Worm (Caenorhabditis elegans) whole organism, early embryonic: ENCODE results near the gene gpla-1.

ENCODE experiments used
- B0310.2 ChIP-seq: sonication (generic microtip); optimal IDR thresholded peaks from 2 replicates; lab custom pipeline; 2016; ENCODE audit warnings: mild to moderate bottlenecking, missing genetic modification characterization, missing compliant biosample characterization
- F13C5.2 ChIP-seq: sonication (generic microtip); optimal IDR thresholded peaks from 2 replicates; lab custom pipeline; 2017; ENCODE audit warnings: mild to moderate bottlenecking, missing genetic modification characterization, inconsistent platforms, missing compliant biosample characterization
- aly-1 ChIP-seq: sonication (generic microtip); optimal IDR thresholded peaks from 2 replicates; lab custom pipeline; 2016; ENCODE audit warnings: missing genetic modification characterization, missing compliant biosample characterization
- ama-1 ChIP-seq: fragments of 150-350 bp; optimal IDR thresholded peaks from 2 replicates; lab custom pipeline; 2014
- ceh-13 ChIP-seq: fragments of 200-800 bp; sonication (Bioruptor generic); optimal IDR thresholded peaks from 2 replicates; lab custom pipeline; 2018; ENCODE audit warnings: mild to moderate bottlenecking, missing genetic modification characterization, missing compliant biosample characterization
- ceh-36 ChIP-seq: sonication (generic microtip); optimal IDR thresholded peaks from 2 replicates; lab custom pipeline; 2016; ENCODE audit warnings: missing genetic modification characterization, inconsistent platforms, missing compliant biosample characterization
- ets-7 ChIP-seq: sonication (generic microtip); optimal IDR thresholded peaks from 2 replicates; lab custom pipeline; 2016; ENCODE audit warnings: missing genotype, missing genetic modification characterization, missing compliant biosample characterization
- flt-1 ChIP-seq: fragments of 200-800 bp; sonication (Bioruptor generic); IDR thresholded peaks from 2 replicates; pipeline ENCODE4 v1.3.6; 2022; ENCODE audit warnings: missing genetic modification characterization, missing compliant biosample characterization
- hmbx-1 ChIP-seq: sonication (generic microtip); optimal IDR thresholded peaks from 2 replicates; lab custom pipeline; 2016; ENCODE audit warnings: mild to moderate bottlenecking, missing genetic modification characterization, missing compliant biosample characterization
- hmg-4 ChIP-seq: fragments of 200-800 bp; sonication (Bioruptor generic); optimal IDR thresholded peaks from 2 replicates; lab custom pipeline; 2018; ENCODE audit warnings: mild to moderate bottlenecking, missing genetic modification characterization, missing compliant biosample characterization
- hnd-1 ChIP-seq: sonication (generic microtip); optimal IDR thresholded peaks from 2 replicates; lab custom pipeline; 2016; ENCODE audit warnings: missing genetic modification characterization, missing compliant biosample characterization
- pes-1 ChIP-seq: fragments of 200-800 bp; sonication (Bioruptor generic); IDR thresholded peaks from 2 replicates; pipeline ENCODE4 v1.3.6; 2022; ENCODE audit warnings: missing genetic modification reagents, missing genetic modification characterization, missing compliant biosample characterization
- scrt-1 ChIP-seq: fragments of 200-800 bp; sonication (Bioruptor generic); IDR thresholded peaks from 2 replicates; pipeline ENCODE4 v1.3.6; 2022; ENCODE audit warnings: missing genetic modification characterization, missing compliant biosample characterization
- sea-1 ChIP-seq: fragments of 200-800 bp; sonication (Bioruptor generic); conservative IDR thresholded peaks from 2 replicates; pipeline ENCODE4 v1.3.6; 2022; ENCODE audit warnings: missing genetic modification characterization, missing compliant biosample characterization
- tbx-11 ChIP-seq: fragments of 200-800 bp; sonication (Bioruptor generic); IDR thresholded peaks from 2 replicates; pipeline ENCODE4 v1.3.6; 2022; ENCODE audit warnings: missing genetic modification characterization, missing compliant biosample characterization
- tbx-37 ChIP-seq: fragments of 200-800 bp; sonication (Bioruptor generic); conservative IDR thresholded peaks from 2 replicates; pipeline ENCODE4 v1.3.6; 2022; ENCODE audit warnings: missing genetic modification reagents, missing genetic modification characterization, missing compliant biosample characterization
- tra-4 ChIP-seq: sonication (generic microtip); optimal IDR thresholded peaks from 2 replicates; lab custom pipeline; 2017; ENCODE audit warnings: missing genetic modification characterization, missing compliant biosample characterization

The gpla-1 gene

ce11 chrV:11952854-11953447, 15.3 kb upstream of the gpla-1 start:
- no peak for TF ChIP-seq tbx-37
- TF ChIP-seq aly-1 (tag; lab: Kevin White, UChicago): no peak
- TF ChIP-seq ama-1 (lab: Kevin White, UChicago): no peak
- TF ChIP-seq flt-1 (GFP tag; lab: Robert Waterston, UW): no peak
- no peak for TF ChIP-seq hmg-4 (GFP tag; lab: Kevin White, UChicago)
- TF ChIP-seq tbx-11 (GFP tag; lab: Robert Waterston, UW): no peak
- TF ChIP-seq ceh-13 (GFP tag; lab: Kevin White, UChicago): no peak
- no peak for TF ChIP-seq sea-1
- TF ChIP-seq B0310.2 (tag; lab: Kevin White, UChicago): no peak
- TF ChIP-seq hmbx-1: no peak
- TF ChIP-seq tra-4 (tag; lab: Kevin White, UChicago): no peak
- no peak for TF ChIP-seq pes-1 (GFP tag; lab: Robert Waterston, UW)
- no peak for TF ChIP-seq ets-7 (tag; lab: Kevin White, UChicago)
- no peak for TF ChIP-seq hnd-1
- TF ChIP-seq scrt-1 (GFP tag; lab: Robert Waterston, UW): no peak
- no peak for TF ChIP-seq F13C5.2 (tag; lab: Kevin White, UChicago)
- no peak for TF ChIP-seq ceh-36 (tag; lab: Kevin White, UChicago)

- TF ChIP-seq ets-7 (tag; lab: Kevin White, UChicago) (no peak), aly-1 (tag; lab: Kevin White, UChicago) (no peak), B0310.2 (tag; lab: Kevin White, UChicago) (no peak), tbx-11 (GFP tag; lab: Robert Waterston, UW) (no peak), ama-1 (lab: Kevin White, UChicago) (no peak), pes-1 (GFP tag; lab: Robert Waterston, UW) (no peak), sea-1 (no peak), ceh-36 (tag; lab: Kevin White, UChicago) (no peak), hnd-1 (no peak), tra-4 (tag; lab: Kevin White, UChicago) (no peak), flt-1 (GFP tag; lab: Robert Waterston, UW) (no peak), F13C5.2 (tag; lab: Kevin White, UChicago) (no peak), ceh-13 (GFP tag; lab: Kevin White, UChicago) (no peak)
These were observed 13.6 kb upstream of the gpla-1 start for ce11 chrV:11951227-11951626.

DNA sequence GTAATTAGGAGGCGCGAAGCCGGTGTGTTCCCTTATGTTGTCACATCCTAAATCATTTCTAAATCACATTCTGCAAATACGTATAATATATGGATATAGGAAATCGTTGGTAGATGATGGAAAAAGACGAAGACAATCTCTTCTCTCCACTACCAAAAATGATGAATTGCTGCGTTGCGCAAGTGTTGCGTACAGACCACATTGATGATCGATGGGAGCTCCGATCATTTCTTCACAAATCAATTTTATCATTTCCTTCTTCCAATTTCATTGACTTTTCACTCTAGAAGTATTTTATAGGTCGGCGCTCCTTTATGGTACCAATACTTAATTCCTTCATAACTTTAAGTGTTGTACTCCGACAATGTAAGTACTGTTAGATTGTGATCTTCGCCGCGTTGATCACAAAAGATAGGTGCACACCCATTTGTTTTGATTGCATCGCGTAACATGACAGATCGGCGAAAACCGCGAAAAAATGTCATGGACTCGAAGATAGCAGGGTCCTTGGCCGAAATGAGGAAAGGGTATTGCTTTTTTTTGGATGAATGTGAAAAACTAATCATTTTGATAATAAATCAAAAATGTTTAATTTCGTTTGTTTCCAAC, 12.0 kb upstream of the gpla-1 start:
- TF ChIP-seq flt-1 (GFP tag; lab: Robert Waterston, UW) (no peak), F13C5.2 (tag; lab: Kevin White, UChicago) (no peak), tra-4 (tag; lab: Kevin White, UChicago) (no peak), B0310.2 (tag; lab: Kevin White, UChicago) (no peak), ets-7 (tag; lab: Kevin White, UChicago) (no peak), tbx-11 (GFP tag; lab: Robert Waterston, UW) (no peak), hmg-4 (GFP tag; lab: Kevin White, UChicago) (no peak), tbx-37 (no peak), sea-1 (no peak), ceh-36 (tag; lab: Kevin White, UChicago) (no peak), ama-1 (lab: Kevin White, UChicago) (no peak), hnd-1 (no peak)

DNA sequence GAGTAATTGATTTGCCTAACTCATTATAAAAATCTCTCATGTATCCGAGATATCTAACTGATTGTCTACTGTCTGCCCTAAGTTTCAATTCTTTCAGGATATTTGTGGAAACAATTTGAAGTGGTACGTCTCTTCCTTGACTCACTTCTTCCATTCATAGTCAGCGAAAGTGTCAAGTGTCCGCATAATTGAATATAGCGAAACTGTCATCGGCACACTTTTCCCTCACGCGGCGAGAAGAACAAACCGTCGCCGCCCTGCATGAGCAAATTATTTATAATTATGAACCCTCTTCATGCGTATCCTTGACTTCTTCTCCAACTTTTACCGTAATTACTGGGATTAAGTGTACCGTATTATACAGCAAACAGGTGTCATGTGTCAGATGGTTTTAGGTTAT, 11.0 kb upstream of the gpla-1 start:
- no peak for TF ChIP-seq hmbx-1
- TF ChIP-seq ceh-36 (tag; lab: Kevin White, UChicago): no peak
- no peak for TF ChIP-seq tra-4 (tag; lab: Kevin White, UChicago)
- no peak for TF ChIP-seq ets-7 (tag; lab: Kevin White, UChicago)
- TF ChIP-seq hmg-4 (GFP tag; lab: Kevin White, UChicago): no peak
- TF ChIP-seq hnd-1: no peak
- TF ChIP-seq ama-1 (lab: Kevin White, UChicago): no peak
- no peak for TF ChIP-seq F13C5.2 (tag; lab: Kevin White, UChicago)
- no peak for TF ChIP-seq aly-1 (tag; lab: Kevin White, UChicago)
- TF ChIP-seq pes-1 (GFP tag; lab: Robert Waterston, UW): no peak
- no peak for TF ChIP-seq B0310.2 (tag; lab: Kevin White, UChicago)
- TF ChIP-seq flt-1 (GFP tag; lab: Robert Waterston, UW): no peak
- TF ChIP-seq ceh-13 (GFP tag; lab: Kevin White, UChicago): no peak
- no peak for TF ChIP-seq scrt-1 (GFP tag; lab: Robert Waterston, UW)
- TF ChIP-seq tbx-37: no peak
- no peak for TF ChIP-seq tbx-11 (GFP tag; lab: Robert Waterston, UW)
- no peak for TF ChIP-seq sea-1

DNA sequence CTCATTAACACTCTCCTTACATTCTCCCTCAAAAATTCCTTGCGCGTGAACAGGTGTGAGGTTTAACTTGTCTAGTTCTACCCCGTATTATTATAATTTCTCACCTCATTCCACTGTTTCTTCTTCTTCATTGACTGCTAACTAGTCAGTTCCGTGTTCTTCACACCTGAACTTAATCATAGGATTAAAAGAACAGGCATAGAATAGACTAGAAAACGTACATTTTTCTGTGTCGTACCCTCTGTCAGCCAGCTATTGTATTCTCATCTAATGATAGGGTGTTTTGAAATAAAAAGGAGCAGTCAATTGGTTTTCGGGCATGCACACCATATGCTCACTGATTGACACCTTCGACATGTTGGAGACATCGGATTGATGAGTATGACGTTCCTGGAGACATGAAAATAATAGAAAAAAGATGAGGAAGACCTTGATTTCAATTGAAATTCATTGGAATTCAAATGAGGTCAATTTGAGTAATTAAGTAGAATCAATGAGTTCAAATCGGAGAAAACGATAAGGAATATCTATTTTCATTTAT, 9.9 kb upstream of the gpla-1 start:
- TF ChIP-seq ama-1 (lab: Kevin White, UChicago): no peak
- no peak for TF ChIP-seq pes-1 (GFP tag; lab: Robert Waterston, UW)
- TF ChIP-seq F13C5.2 (tag; lab: Kevin White, UChicago): no peak
- TF ChIP-seq scrt-1 (GFP tag; lab: Robert Waterston, UW): no peak
- no peak for TF ChIP-seq flt-1 (GFP tag; lab: Robert Waterston, UW)
- TF ChIP-seq ets-7 (tag; lab: Kevin White, UChicago): no peak
- TF ChIP-seq tra-4 (tag; lab: Kevin White, UChicago): no peak
- no peak for TF ChIP-seq hmbx-1
- no peak for TF ChIP-seq tbx-11 (GFP tag; lab: Robert Waterston, UW)
- TF ChIP-seq tbx-37: no peak
- TF ChIP-seq aly-1 (tag; lab: Kevin White, UChicago): no peak
- no peak for TF ChIP-seq hmg-4 (GFP tag; lab: Kevin White, UChicago)
- TF ChIP-seq B0310.2 (tag; lab: Kevin White, UChicago): no peak
- TF ChIP-seq ceh-13 (GFP tag; lab: Kevin White, UChicago): no peak
- no peak for TF ChIP-seq ceh-36 (tag; lab: Kevin White, UChicago)
- no peak for TF ChIP-seq sea-1
- TF ChIP-seq hnd-1: no peak

DNA sequence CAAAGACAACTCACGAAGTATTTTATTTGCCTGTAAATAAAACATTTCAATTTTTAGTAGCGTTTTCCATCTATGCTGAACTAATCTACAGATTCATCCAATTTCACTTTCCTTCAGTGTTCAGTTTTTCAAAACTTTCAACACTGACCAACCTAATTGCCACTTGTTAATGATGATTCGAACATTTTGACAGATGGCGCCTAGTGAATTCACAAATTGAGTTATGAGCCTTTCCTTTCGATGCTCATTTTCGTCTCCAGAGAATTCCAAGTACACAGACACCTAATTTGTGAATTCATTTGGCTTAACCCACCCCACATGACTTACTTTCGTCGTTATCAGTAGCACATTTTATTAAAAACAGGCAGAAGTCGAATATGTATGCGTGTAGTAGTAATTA, 9.2 kb upstream of the gpla-1 start:
- TF ChIP-seq hmbx-1: no peak
- TF ChIP-seq flt-1 (GFP tag; lab: Robert Waterston, UW): no peak
